Worm (Caenorhabditis elegans): ENCODE data around the gene Y57G11B.5.

Gene Y57G11B.5

ce11 chrIV:14605143-14605542 is 30.5 kb downstream of the Y57G11B.5 start:
- TF ChIP-seq fkh-6 (tag; optimal IDR thresholded peaks at IDR 0.05) (no peak), fkh-10 (GFP tag; optimal IDR thresholded peaks at IDR 0.05) (no peak), ama-1 (optimal IDR thresholded peaks at IDR 0.05) (no peak), nfya-1 (tag; optimal IDR thresholded peaks at IDR 0.05) (peak; percentile 24), nhr-232 (tag; optimal IDR thresholded peaks at IDR 0.05) (no peak), elt-4 (tag; optimal IDR thresholded peaks at IDR 0.05) (no peak), elt-2 (tag; optimal IDR thresholded peaks at IDR 0.05) (no peak), ttx-3 (tag; optimal IDR thresholded peaks at IDR 0.05) (no peak), tbx-2 (tag; optimal IDR thresholded peaks at IDR 0.05) (peak; percentile 0), ceh-34 (tag; optimal IDR thresholded peaks at IDR 0.05) (peak; percentile 41)

- no peak for TF ChIP-seq rnt-1 (tag; optimal IDR thresholded peaks at IDR 0.05)
- peak; percentile 44 for TF ChIP-seq nfya-1 (tag; optimal IDR thresholded peaks at IDR 0.05)
- TF ChIP-seq nhr-11 (tag; optimal IDR thresholded peaks at IDR 0.05): peak; percentile 72
- peak; percentile 68 for TF ChIP-seq ceh-18 (tag; optimal IDR thresholded peaks at IDR 0.05)
- no peak for TF ChIP-seq C38D4.7 (GFP tag; optimal IDR thresholded peaks at IDR 0.05)
- no peak for TF ChIP-seq tbx-7 (tag; optimal IDR thresholded peaks at IDR 0.05)
- TF ChIP-seq unc-55 (GFP tag; optimal IDR thresholded peaks at IDR 0.05): peak; percentile 45
Observed at ce11 chrIV:14606469-14606868, 31.9 kb downstream of the Y57G11B.5 start.

ce11 chrIV:14608605-14609004 is 34.0 kb downstream of the Y57G11B.5 start:
- no peak for TF ChIP-seq unc-55 (GFP tag; optimal IDR thresholded peaks at IDR 0.05)
- no peak for TF ChIP-seq pat-9 (tag; optimal IDR thresholded peaks at IDR 0.05)

DNA sequence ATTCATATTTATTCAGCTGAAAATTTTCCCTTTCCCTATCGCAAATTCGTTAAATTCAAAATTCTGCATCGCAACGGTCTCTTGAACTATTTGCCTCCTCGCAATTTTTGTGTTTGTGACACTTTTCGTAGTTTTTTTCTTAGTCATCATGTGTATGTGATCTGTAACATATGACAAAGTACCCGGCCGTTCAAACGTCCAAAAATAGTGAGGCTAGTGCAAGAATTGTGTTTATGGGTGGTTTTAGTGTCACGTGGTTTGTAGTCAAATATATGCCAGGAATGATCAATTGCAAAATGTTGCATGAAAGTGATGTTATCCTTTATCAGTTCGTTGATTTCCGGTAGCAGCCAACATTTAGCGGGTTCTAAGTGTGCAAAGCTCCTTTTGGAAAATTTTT is 35.2 kb downstream of the Y57G11B.5 start:
- TF ChIP-seq ttx-3 (tag; optimal IDR thresholded peaks at IDR 0.05) (no peak), ceh-2 (tag; optimal IDR thresholded peaks at IDR 0.05) (no peak), hlh-30 (tag; optimal IDR thresholded peaks at IDR 0.05; ENCODE audit: insufficient read depth) (peak; percentile 9)

DNA sequence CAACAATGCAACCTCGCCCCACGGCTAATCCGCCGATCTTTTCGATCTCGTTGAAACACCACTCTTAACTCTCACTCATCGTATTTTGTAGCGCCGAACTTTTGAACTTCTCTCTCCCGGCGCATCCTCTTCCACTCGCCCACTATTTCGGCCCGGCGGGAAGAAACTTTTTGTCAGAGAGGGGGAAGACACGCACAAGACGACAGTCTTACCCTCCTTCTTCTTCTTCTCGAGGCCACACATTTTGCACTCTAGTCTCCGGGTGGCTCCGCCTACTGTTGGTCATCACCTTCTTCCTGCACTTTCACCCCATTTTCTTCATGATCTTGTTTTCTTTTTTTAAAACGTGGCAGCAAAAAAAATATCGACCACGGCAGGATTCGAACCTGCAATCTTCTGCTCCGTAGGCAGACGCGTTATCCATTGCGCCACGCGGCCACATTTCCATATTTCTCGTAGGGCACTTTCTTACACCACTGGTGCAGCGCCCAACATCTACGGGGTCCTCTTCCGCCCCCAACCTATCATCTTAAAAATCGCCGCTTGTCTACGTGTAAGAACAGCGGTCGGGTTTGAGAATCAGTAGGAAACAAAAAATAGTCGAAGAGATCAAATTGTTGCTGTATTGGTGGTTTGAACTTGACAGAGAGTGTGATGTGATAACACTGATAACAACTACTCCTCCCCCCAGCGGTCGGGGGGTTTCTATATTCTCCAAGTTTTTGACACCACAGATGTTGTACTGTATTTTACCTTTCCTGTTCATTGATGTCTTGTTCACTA is 36.5 kb downstream of the Y57G11B.5 start:
- TF ChIP-seq tbx-2 (tag; optimal IDR thresholded peaks at IDR 0.05) (peak; percentile 59), lin-11 (tag; optimal IDR thresholded peaks at IDR 0.05) (no peak), dmd-4 (tag; optimal IDR thresholded peaks at IDR 0.05; ENCODE audit: borderline replicate concordance) (peak; percentile 22), hlh-8 (tag; optimal IDR thresholded peaks at IDR 0.05) (no peak), sdc-2 (tag; optimal IDR thresholded peaks at IDR 0.05) (peak; percentile 11), mec-3 (tag; optimal IDR thresholded peaks at IDR 0.05; ENCODE audit: borderline replicate concordance) (peak; percentile 41), nfya-1 (tag; optimal IDR thresholded peaks at IDR 0.05) (peak; percentile 40), ceh-2 (tag; optimal IDR thresholded peaks at IDR 0.05) (peak; percentile 13), ceh-30 (tag; optimal IDR thresholded peaks at IDR 0.05) (no peak), ztf-16 (tag; optimal IDR thresholded peaks at IDR 0.05) (no peak), ceh-31 (tag; optimal IDR thresholded peaks at IDR 0.05) (peak; percentile 32), ceh-45 (GFP tag; IDR thresholded peaks at IDR 0.05) (no peak), elt-2 (tag; optimal IDR thresholded peaks at IDR 0.05) (peak; percentile 50), hlh-15 (tag; optimal IDR thresholded peaks at IDR 0.05) (no peak), ceh-34 (tag; optimal IDR thresholded peaks at IDR 0.05) (peak; percentile 44), ceh-18 (tag; optimal IDR thresholded peaks at IDR 0.05) (peak; percentile 85), unc-55 (GFP tag; optimal IDR thresholded peaks at IDR 0.05) (peak; percentile 10), rnt-1 (tag; optimal IDR thresholded peaks at IDR 0.05) (peak; percentile 62), ceh-22 (tag; optimal IDR thresholded peaks at IDR 0.05) (peak; percentile 0), ref-2 (tag; optimal IDR thresholded peaks at IDR 0.05) (peak; percentile 10), syd-9 (tag; optimal IDR thresholded peaks at IDR 0.05) (no peak)
